Worm (Caenorhabditis elegans): ENCODE data around the gene fbxb-31.

The fbxb-31 gene

DNA sequence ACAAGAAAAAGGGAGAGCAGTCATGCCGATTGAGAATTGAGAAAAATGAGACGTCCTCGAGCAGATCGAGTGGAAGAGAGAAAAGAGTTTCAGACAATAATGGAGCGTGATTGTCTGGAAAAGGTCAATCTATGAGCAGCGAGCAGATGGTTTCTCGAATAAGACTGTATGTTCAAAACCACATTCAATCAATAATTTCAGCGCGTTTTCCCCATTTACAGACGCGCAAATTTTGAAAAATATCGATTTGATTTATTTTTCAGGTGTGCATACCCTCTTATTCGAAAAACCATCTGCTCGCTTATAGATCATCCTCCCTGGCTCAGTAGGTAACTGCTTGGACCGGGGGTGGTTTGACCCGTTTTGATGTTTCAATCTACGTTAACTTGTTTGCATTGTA is at the start of gene fbxb-31:
fbxb-31 (minus strand) TSS at position 101 of the 400 bp plus-strand sequence.
- TF ChIP-seq lin-39 (tag; optimal IDR thresholded peaks at IDR 0.05) = no peak

DNA sequence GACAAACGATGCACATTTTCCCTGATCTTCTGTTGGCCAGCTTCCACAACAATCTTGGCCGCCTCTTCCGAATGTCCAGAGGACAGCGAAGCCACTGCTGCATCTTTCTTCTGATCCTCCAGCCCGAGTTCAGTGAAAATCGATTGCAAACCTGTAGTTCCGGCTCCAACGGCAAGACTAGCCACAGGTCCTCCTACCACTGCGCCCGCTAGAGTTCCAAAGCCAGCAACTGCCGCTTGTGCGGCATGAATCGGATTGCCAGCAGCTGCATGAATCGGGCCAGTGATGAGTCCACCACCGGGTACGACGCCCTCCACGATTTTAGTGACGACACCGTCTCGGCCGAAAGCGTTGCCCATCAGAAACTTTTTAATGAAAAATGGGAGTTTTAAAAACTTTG is 49.2 kb upstream of the fbxb-31 start, which contains the start of gene ifas-1:
ifas-1 (minus strand) TSS at position 387 of the 400 bp plus-strand sequence.
- no peak for TF ChIP-seq egl-27 (tag; optimal IDR thresholded peaks at IDR 0.05)
- no peak for TF ChIP-seq elt-2 (tag; optimal IDR thresholded peaks at IDR 0.05)
- TF ChIP-seq hmg-11 (tag; optimal IDR thresholded peaks at IDR 0.05) = no peak
- no peak for TF ChIP-seq nfya-1 (tag; optimal IDR thresholded peaks at IDR 0.05; ENCODE audit: insufficient read depth)
- TF ChIP-seq nhr-11 (tag; optimal IDR thresholded peaks at IDR 0.05) = no peak
- no peak for TF ChIP-seq nhr-67 (tag; optimal IDR thresholded peaks at IDR 0.05)
- TF ChIP-seq R02D3.7 (tag; optimal IDR thresholded peaks at IDR 0.05) = no peak
- TF ChIP-seq elt-3 (tag; optimal IDR thresholded peaks at IDR 0.05) = no peak
- TF ChIP-seq unc-62 (GFP tag; optimal IDR thresholded peaks at IDR 0.05) = no peak
- no peak for TF ChIP-seq daf-12 (tag; optimal IDR thresholded peaks at IDR 0.05)
- no peak for TF ChIP-seq ceh-28 (tag; optimal IDR thresholded peaks at IDR 0.05)

DNA sequence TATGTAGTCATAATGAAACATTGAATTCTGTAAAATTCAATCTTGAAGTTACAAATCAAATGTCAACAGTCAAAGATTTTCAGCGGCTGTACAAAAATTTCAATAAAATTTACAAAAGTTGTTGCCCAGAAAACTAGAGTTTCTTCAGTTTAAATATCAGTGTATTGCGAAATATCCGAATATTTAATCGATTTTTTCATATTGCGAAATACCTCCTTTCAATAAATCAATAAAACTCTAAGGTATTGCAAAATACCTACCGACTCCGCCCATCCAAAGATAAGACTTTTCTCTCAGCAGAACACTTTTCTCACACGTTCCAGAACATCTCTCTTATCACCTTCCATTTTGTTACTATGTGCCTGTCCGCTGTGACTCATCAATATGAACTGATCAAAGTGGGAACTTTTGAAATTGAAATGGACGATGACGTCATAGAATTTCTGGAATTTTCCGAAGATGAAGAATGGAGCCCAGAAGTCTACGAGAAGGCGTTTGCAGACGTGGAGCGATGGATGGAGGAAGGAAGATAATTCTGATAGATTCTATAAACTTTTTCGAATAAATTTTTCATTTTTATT is 45.4 kb upstream of the fbxb-31 start:
- TF ChIP-seq ceh-28 (tag; optimal IDR thresholded peaks at IDR 0.05) (peak; percentile 83), lsy-12 (tag; optimal IDR thresholded peaks at IDR 0.05) (no peak), nfya-1 (tag; optimal IDR thresholded peaks at IDR 0.05; ENCODE audit: insufficient read depth) (no peak), mml-1 (tag; optimal IDR thresholded peaks at IDR 0.05) (no peak), elt-2 (tag; optimal IDR thresholded peaks at IDR 0.05) (peak; percentile 87), fkh-10 (GFP tag; optimal IDR thresholded peaks at IDR 0.05) (no peak), ceh-16 (tag; optimal IDR thresholded peaks at IDR 0.05) (no peak), daf-12 (tag; optimal IDR thresholded peaks at IDR 0.05) (no peak), sea-2 (GFP tag; optimal IDR thresholded peaks at IDR 0.05) (no peak), nhr-11 (tag; optimal IDR thresholded peaks at IDR 0.05) (no peak), aly-2 (tag; optimal IDR thresholded peaks at IDR 0.05) (no peak), eor-1 (tag; optimal IDR thresholded peaks at IDR 0.05) (no peak), pqm-1 (tag; optimal IDR thresholded peaks at IDR 0.05) (peak; percentile 46)

DNA sequence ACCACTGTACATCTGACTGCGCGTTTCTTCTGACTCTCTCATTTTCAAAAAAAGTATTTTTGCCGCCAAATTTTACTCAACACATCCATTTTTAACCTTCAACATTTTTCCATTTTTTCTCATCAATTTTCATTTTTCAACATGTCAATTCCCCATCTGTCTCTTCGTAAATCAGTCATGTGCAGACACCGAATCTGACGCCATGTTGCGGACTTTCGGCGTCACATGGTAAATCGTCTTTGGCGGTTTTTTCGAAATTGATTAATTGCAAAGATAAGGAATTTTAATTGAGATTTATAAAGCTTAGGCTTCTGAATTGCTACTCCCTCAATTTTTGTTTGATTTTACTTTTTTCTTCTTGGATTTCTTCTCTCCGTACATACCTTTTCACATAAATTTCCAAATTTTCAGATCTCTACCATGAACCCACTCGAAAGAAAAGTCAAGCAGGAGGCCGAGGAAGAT is 43.7 kb upstream of the fbxb-31 start, which contains the start of gene F19B10.1:
F19B10.1 (plus strand) TSS at position 415 of the 465 bp plus-strand sequence.
- TF ChIP-seq unc-39 (tag; optimal IDR thresholded peaks at IDR 0.05) (no peak), ceh-82 (tag; optimal IDR thresholded peaks at IDR 0.05) (no peak), ama-1 (optimal IDR thresholded peaks at IDR 0.05) (no peak), aly-2 (tag; optimal IDR thresholded peaks at IDR 0.05) (no peak), nhr-23 (tag; optimal IDR thresholded peaks at IDR 0.05) (peak; percentile 65), daf-12 (tag; optimal IDR thresholded peaks at IDR 0.05) (no peak), pha-4 (tag; optimal IDR thresholded peaks at IDR 0.05) (peak; percentile 81), hmg-11 (tag; optimal IDR thresholded peaks at IDR 0.05) (no peak), ceh-9 (tag; optimal IDR thresholded peaks at IDR 0.05) (no peak), nhr-28 (tag; optimal IDR thresholded peaks at IDR 0.05) (no peak), nhr-237 (tag; optimal IDR thresholded peaks at IDR 0.05) (no peak), snpc-4 (tag; optimal IDR thresholded peaks at IDR 0.05) (peak; percentile 62), ceh-16 (tag; optimal IDR thresholded peaks at IDR 0.05) (no peak), unc-62 (GFP tag; optimal IDR thresholded peaks at IDR 0.05) (peak; percentile 63), egl-5 (tag; optimal IDR thresholded peaks at IDR 0.05) (peak; percentile 34), mdl-1 (tag; optimal IDR thresholded peaks at IDR 0.05) (no peak), sea-2 (GFP tag; optimal IDR thresholded peaks at IDR 0.05) (no peak), eor-1 (tag; optimal IDR thresholded peaks at IDR 0.05) (no peak), ZK546.5 (tag; optimal IDR thresholded peaks at IDR 0.05) (no peak), lin-15B (tag; optimal IDR thresholded peaks at IDR 0.05) (peak; percentile 65), elt-3 (tag; optimal IDR thresholded peaks at IDR 0.05) (no peak), tbx-2 (tag; optimal IDR thresholded peaks at IDR 0.05) (no peak), zag-1 (tag; optimal IDR thresholded peaks at IDR 0.05) (no peak), nhr-25 (tag; optimal IDR thresholded peaks at IDR 0.05) (peak; percentile 85), nhr-76 (tag; optimal IDR thresholded peaks at IDR 0.05) (no peak), mml-1 (tag; optimal IDR thresholded peaks at IDR 0.05) (no peak), nhr-67 (tag; optimal IDR thresholded peaks at IDR 0.05) (no peak), elt-1 (tag; optimal IDR thresholded peaks at IDR 0.05) (peak; percentile 44), fkh-2 (tag; optimal IDR thresholded peaks at IDR 0.05) (no peak), lsy-12 (tag; optimal IDR thresholded peaks at IDR 0.05) (no peak), nhr-12 (tag; optimal IDR thresholded peaks at IDR 0.05) (no peak), R02D3.7 (tag; optimal IDR thresholded peaks at IDR 0.05) (peak; percentile 74), pqm-1 (tag; optimal IDR thresholded peaks at IDR 0.05) (no peak), fos-1 (tag; optimal IDR thresholded peaks at IDR 0.05) (no peak), lin-39 (tag; optimal IDR thresholded peaks at IDR 0.05) (peak; percentile 45), egl-27 (tag; optimal IDR thresholded peaks at IDR 0.05) (no peak), nfya-1 (tag; optimal IDR thresholded peaks at IDR 0.05; ENCODE audit: insufficient read depth) (peak; percentile 81), nhr-43 (tag; optimal IDR thresholded peaks at IDR 0.05; ENCODE audit: poor library complexity, severe bottlenecking) (peak; percentile 50), skn-1 (tag; optimal IDR thresholded peaks at IDR 0.05) (no peak), nhr-77 (tag; optimal IDR thresholded peaks at IDR 0.05) (no peak), nhr-11 (tag; optimal IDR thresholded peaks at IDR 0.05) (no peak), ceh-28 (tag; optimal IDR thresholded peaks at IDR 0.05) (no peak)

Data from whole organism, L3 larva.